Worm (Caenorhabditis elegans): ENCODE data around the gene kin-20.
A peak's percentile ranks its signal among the peaks of the same experiment; 100 is the strongest.

Gene kin-20

ce11 chrX:15268461-15268860 lies 9.1 kb downstream of the kin-20 start:
- TF ChIP-seq nhr-47 (tag; optimal IDR thresholded peaks at IDR 0.05) (no peak), egl-13 (tag; optimal IDR thresholded peaks at IDR 0.05) (no peak), ets-5 (GFP tag; IDR thresholded peaks at IDR 0.05) (no peak)

- TF ChIP-seq ceh-63 (GFP tag; optimal IDR thresholded peaks at IDR 0.05) = peak; percentile 62
- TF ChIP-seq skn-1 (tag; optimal IDR thresholded peaks at IDR 0.05) = peak; percentile 9
- TF ChIP-seq ets-5 (GFP tag; IDR thresholded peaks at IDR 0.05) = 0 out of 2 replicates have a peak, but pooled peaks have one; percentile 75
- TF ChIP-seq pqm-1 (tag; optimal IDR thresholded peaks at IDR 0.05) = no peak
- peak; percentile 63 for TF ChIP-seq egl-13 (tag; optimal IDR thresholded peaks at IDR 0.05)
- TF ChIP-seq pax-3 (tag; optimal IDR thresholded peaks at IDR 0.05) = peak; percentile 33
- TF ChIP-seq F16B12.6 (tag; optimal IDR thresholded peaks at IDR 0.05) = no peak
- peak; percentile 81 for TF ChIP-seq dsc-1 (tag; optimal IDR thresholded peaks at IDR 0.05)
- peak in 1 of 6 experiments; percentile 2 for TF ChIP-seq elt-3 (tag; optimal IDR thresholded peaks at IDR 0.05)
- peak; percentile 54 for TF ChIP-seq unc-86 (tag; optimal IDR thresholded peaks at IDR 0.05)
- peak; percentile 70 for TF ChIP-seq ceh-8 (GFP tag; optimal IDR thresholded peaks at IDR 0.05)
- TF ChIP-seq aly-2 (tag; optimal IDR thresholded peaks at IDR 0.05) = no peak
- TF ChIP-seq fkh-8 (tag; optimal IDR thresholded peaks at IDR 0.05) = peak; percentile 67
- peak; percentile 45 for TF ChIP-seq blmp-1 (tag; optimal IDR thresholded peaks at IDR 0.05)
- peak; percentile 32 for TF ChIP-seq nhr-71 (tag; optimal IDR thresholded peaks at IDR 0.05)
- no peak for TF ChIP-seq mef-2 (tag; optimal IDR thresholded peaks at IDR 0.05)
- TF ChIP-seq unc-30 (tag; optimal IDR thresholded peaks at IDR 0.05) = no peak
- no peak for TF ChIP-seq zip-4 (GFP tag; optimal IDR thresholded peaks at IDR 0.05)
- TF ChIP-seq Y116A8C.19 (tag; optimal IDR thresholded peaks at IDR 0.05; ENCODE audit: borderline replicate concordance) = no peak
- peak; percentile 53 for TF ChIP-seq nhr-47 (tag; optimal IDR thresholded peaks at IDR 0.05)
- peak; percentile 40 for TF ChIP-seq lin-14 (GFP tag; optimal IDR thresholded peaks at IDR 0.05)
- no peak for TF ChIP-seq ces-1 (GFP tag; optimal IDR thresholded peaks at IDR 0.05)
These were observed 13.0 kb downstream of the kin-20 start for ce11 chrX:15264593-15264992.

- TF ChIP-seq nhr-71 (tag; optimal IDR thresholded peaks at IDR 0.05) (peak; percentile 45), nhr-85 (tag) (peak; percentile 97), nhr-20 (tag; optimal IDR thresholded peaks at IDR 0.05) (peak; percentile 76), nhr-90 (tag; optimal IDR thresholded peaks at IDR 0.05; ENCODE audit: poor library complexity) (peak; percentile 61), fkh-10 (GFP tag; optimal IDR thresholded peaks at IDR 0.05) (no peak), blmp-1 (tag; optimal IDR thresholded peaks at IDR 0.05) (peak; percentile 55), nhr-19 (GFP tag; conservative IDR thresholded peaks at IDR 0.05) (peak; percentile 56), ztf-4 (tag; optimal IDR thresholded peaks at IDR 0.05) (no peak), C16A3.4 (tag; optimal IDR thresholded peaks at IDR 0.05) (no peak), mep-1 (tag; optimal IDR thresholded peaks at IDR 0.05) (peak; percentile 22), rnt-1 (tag; optimal IDR thresholded peaks at IDR 0.05) (no peak), elt-3 (tag; optimal IDR thresholded peaks at IDR 0.05) (peak in 2 of 6 experiments; percentile 9 to 51), efl-1 (optimal IDR thresholded peaks at IDR 0.05) (no peak), efl-1 (GFP tag; optimal IDR thresholded peaks at IDR 0.05 in 1 of 2) (no peak), irx-1 (tag; optimal IDR thresholded peaks at IDR 0.05) (peak; percentile 8), snu-23 (GFP tag; optimal IDR thresholded peaks at IDR 0.05) (peak; percentile 53), ceh-88 (GFP tag; IDR thresholded peaks at IDR 0.05) (no peak), lin-35 (GFP tag; optimal IDR thresholded peaks at IDR 0.05) (peak in 1 of 2 experiments; percentile 2), tbx-2 (tag; optimal IDR thresholded peaks at IDR 0.05) (peak; percentile 21), grh-1 (GFP tag; IDR thresholded peaks at IDR 0.05) (peak; percentile 47; the same call in 1 of the 2 replicates), lin-14 (GFP tag; optimal IDR thresholded peaks at IDR 0.05) (peak; percentile 38)
These were observed 13.4 kb downstream of the kin-20 start for ce11 chrX:15264149-15264548.

Measured in whole organism, L1 larva.